Fruit fly (Drosophila melanogaster): ENCODE data around the gene CG1909.

DNA sequence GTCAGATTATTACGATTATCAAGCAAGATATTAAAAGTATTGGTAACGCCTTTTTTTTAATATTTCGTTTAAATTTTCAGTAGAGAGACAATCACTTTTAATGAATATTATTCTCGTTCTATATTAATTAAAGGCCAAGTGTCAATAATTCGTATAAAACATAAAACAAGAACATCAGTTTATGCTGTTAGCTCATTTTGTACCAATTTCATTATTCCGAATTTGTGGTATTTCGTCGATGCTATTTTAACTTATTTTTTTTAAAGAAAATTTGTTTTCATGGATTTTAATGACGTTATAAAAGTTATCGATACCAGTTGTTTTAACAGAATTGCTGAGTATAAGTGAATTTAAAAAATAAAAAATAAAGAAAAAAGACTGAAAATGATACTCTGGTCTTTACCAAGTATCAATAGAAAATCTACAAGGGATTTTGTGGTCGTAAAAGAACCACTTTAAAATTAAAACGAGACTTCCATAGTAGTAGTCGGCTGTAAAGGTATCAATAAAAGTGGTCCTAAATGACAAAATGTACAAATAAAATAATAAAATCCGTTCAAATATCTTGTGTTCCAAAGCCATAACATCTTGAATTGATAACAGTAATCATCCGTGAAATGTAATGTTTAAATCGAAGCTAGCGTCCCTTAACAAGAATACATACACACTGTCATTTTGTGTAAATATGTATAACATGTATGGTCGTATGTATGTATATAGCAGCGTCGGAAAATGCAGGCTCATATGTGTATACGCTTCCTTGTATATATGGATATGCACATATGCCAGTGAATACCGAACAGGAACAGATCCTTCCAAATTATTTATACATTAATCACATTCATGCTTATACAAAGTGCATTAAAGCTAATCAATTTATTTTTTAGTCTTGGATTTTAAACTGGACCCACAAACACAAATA, 27.8 kb downstream of the CG1909 start, which contains the start of gene Eph:
- TF ChIP-seq psq (optimal IDR thresholded peaks at IDR 0.05) (no peak), EcR (GFP tag; optimal IDR thresholded peaks at IDR 0.05) (no peak), CG8478 (optimal IDR thresholded peaks at IDR 0.05) (no peak), Dll (optimal IDR thresholded peaks at IDR 0.05) (no peak), usp (GFP tag; optimal IDR thresholded peaks at IDR 0.05) (no peak)
